Worm (Caenorhabditis elegans) whole organism, L2 larva: ENCODE measurements around the gene nfu-1.

ENCODE experiments used
- C34F6.9 ChIP-seq: fragments of 150-350 bp; optimal IDR thresholded peaks from 2 replicates; lab custom pipeline; 2014; ENCODE audit warnings: missing biosample characterization, missing genetic modification characterization
- F13H6.1 ChIP-seq: sonication (generic microtip); optimal IDR thresholded peaks from 2 replicates; lab custom pipeline; 2016; ENCODE audit warnings: missing genetic modification characterization, missing compliant biosample characterization
- R02D3.7 ChIP-seq: fragments of 150-350 bp; optimal IDR thresholded peaks from 2 replicates; lab custom pipeline; 2014; ENCODE audit warnings: missing biosample characterization, missing genetic modification characterization
- alr-1 ChIP-seq: fragments of 150-350 bp; optimal IDR thresholded peaks from 2 replicates; lab custom pipeline; 2014; ENCODE audit warnings: missing biosample characterization, missing genetic modification characterization
- blmp-1 ChIP-seq: sonication (generic microtip); optimal IDR thresholded peaks from 2 replicates; lab custom pipeline; 2017; ENCODE audit warnings: missing genetic modification characterization, mild to moderate bottlenecking, missing compliant biosample characterization, antibody characterized with exemption, moderate library complexity; ENCODE audit not compliant: insufficient read depth
- crh-2 ChIP-seq: sonication (generic microtip); optimal IDR thresholded peaks from 2 replicates; lab custom pipeline; 2017; ENCODE audit warnings: missing biosample characterization, missing genetic modification characterization
- dmd-4 ChIP-seq: sonication (generic microtip); optimal IDR thresholded peaks from 2 replicates; lab custom pipeline; 2017; ENCODE audit warnings: missing biosample characterization, missing genetic modification characterization
- egl-27 ChIP-seq: sonication (generic microtip); optimal IDR thresholded peaks from 3 replicates; lab custom pipeline; 2017; ENCODE audit warnings: missing biosample characterization, missing genetic modification reagents, missing genetic modification characterization
- fos-1 ChIP-seq: fragments of 150-350 bp; optimal IDR thresholded peaks from 2 replicates; lab custom pipeline; 2014; ENCODE audit warnings: missing biosample characterization, missing genetic modification characterization
- lin-13 ChIP-seq: fragments of 150-350 bp; optimal IDR thresholded peaks from 2 replicates; lab custom pipeline; 2014; ENCODE audit warnings: missing biosample characterization, missing genetic modification reagents, missing genetic modification characterization
- lin-39 ChIP-seq: fragments of 150-350 bp; optimal IDR thresholded peaks from 2 replicates; lab custom pipeline; 2014; ENCODE audit warnings: missing biosample characterization, missing genetic modification reagents, missing genetic modification characterization
- lsy-2 ChIP-seq, 2 experiments: fragments of 150-350 bp in 1 of 2; sonication (generic microtip) in 1 of 2; optimal IDR thresholded peaks; 2 replicates each; lab custom pipeline; 2014 to 2017; ENCODE audit warnings: missing biosample characterization in 2 of 2, missing genetic modification characterization in 2 of 2
- mbf-1 ChIP-seq: sonication (generic microtip); optimal IDR thresholded peaks from 2 replicates; lab custom pipeline; 2017; ENCODE audit warnings: missing biosample characterization, missing genetic modification characterization
- nhr-10 ChIP-seq: sonication (generic microtip); optimal IDR thresholded peaks from 2 replicates; lab custom pipeline; 2017; ENCODE audit warnings: missing biosample characterization, missing genetic modification characterization
- nhr-11 ChIP-seq: fragments of 150-350 bp; optimal IDR thresholded peaks from 2 replicates; lab custom pipeline; 2014; ENCODE audit warnings: missing biosample characterization, missing genetic modification characterization
- nhr-12 ChIP-seq: fragments of 150-350 bp; optimal IDR thresholded peaks from 2 replicates; lab custom pipeline; 2014; ENCODE audit warnings: missing biosample characterization, missing genetic modification characterization
- nhr-129 ChIP-seq: fragments of 150-350 bp; optimal IDR thresholded peaks from 2 replicates; lab custom pipeline; 2014; ENCODE audit warnings: missing biosample characterization, missing genetic modification characterization
- nhr-23 ChIP-seq: fragments of 150-350 bp; optimal IDR thresholded peaks from 2 replicates; lab custom pipeline; 2014; ENCODE audit warnings: missing biosample characterization, missing genetic modification reagents, missing genetic modification characterization
- nhr-25 ChIP-seq: fragments of 150-350 bp; sonication (generic microtip); optimal IDR thresholded peaks from 3 replicates; lab custom pipeline; 2014; ENCODE audit warnings: missing biosample characterization, missing genetic modification characterization
- nhr-77 ChIP-seq: fragments of 150-350 bp; optimal IDR thresholded peaks from 2 replicates; lab custom pipeline; 2014; ENCODE audit warnings: missing biosample characterization, missing genetic modification characterization
- sem-4 ChIP-seq: fragments of 150-350 bp; optimal IDR thresholded peaks from 2 replicates; lab custom pipeline; 2014; ENCODE audit warnings: missing biosample characterization, missing genetic modification reagents, missing genetic modification characterization
- skn-1 ChIP-seq: sonication (generic microtip); optimal IDR thresholded peaks from 2 replicates; lab custom pipeline; 2017; ENCODE audit warnings: missing biosample characterization, missing genetic modification characterization
- sma-3 ChIP-seq: sonication (generic microtip); optimal IDR thresholded peaks from 2 replicates; lab custom pipeline; 2016; ENCODE audit warnings: missing genetic modification reagents, missing genetic modification characterization, missing compliant biosample characterization
- sma-9 ChIP-seq, 2 experiments: fragments of 150-350 bp in 1 of 2; sonication (generic microtip) in 1 of 2; optimal IDR thresholded peaks; 2 replicates each; lab custom pipeline; 2014 to 2016; ENCODE audit warnings: missing genetic modification characterization in 2 of 2, mild to moderate bottlenecking in 1 of 2, missing biosample characterization in 1 of 2, missing compliant biosample characterization in 1 of 2, missing genetic modification reagents in 1 of 2, moderate library complexity in 1 of 2
- unc-55 ChIP-seq: fragments of 150-350 bp; sonication (generic microtip); optimal IDR thresholded peaks from 3 replicates; lab custom pipeline; 2014; ENCODE audit warnings: missing biosample characterization, missing genetic modification reagents, missing genetic modification characterization
- zag-1 ChIP-seq: fragments of 150-350 bp; optimal IDR thresholded peaks from 2 replicates; lab custom pipeline; 2014; ENCODE audit warnings: missing biosample characterization, missing genetic modification characterization
- ztf-1 ChIP-seq: fragments of 200-800 bp; sonication (Bioruptor generic); conservative IDR thresholded peaks from 2 replicates; pipeline ENCODE4 v1.3.6; 2022; ENCODE audit warnings: missing genetic modification characterization, missing compliant biosample characterization
- ztf-11 ChIP-seq: sonication (generic microtip); optimal IDR thresholded peaks from 2 replicates; lab custom pipeline; 2017; ENCODE audit warnings: missing biosample characterization, missing genetic modification characterization

The nfu-1 gene

DNA sequence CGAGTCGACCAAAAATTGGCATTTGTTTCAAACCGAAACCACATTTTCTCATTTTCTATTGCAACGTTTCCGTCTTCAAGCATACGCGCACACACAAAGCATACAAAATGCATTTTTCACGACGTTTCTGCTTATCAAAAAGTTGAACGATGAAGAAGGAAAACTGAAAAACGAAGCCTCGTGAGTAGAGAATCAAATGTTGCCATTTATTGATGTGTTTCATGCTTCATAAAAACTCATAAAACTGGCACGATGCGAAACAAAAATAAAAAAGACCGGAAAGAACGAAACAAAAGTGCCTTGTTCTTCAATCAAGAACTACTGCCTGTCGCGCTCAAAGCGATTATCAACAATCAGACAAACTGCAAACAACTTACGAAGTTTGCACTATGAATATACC is 33.2 kb downstream of the nfu-1 start:
- no peak for TF ChIP-seq skn-1 (tag; lab: Kevin White, UChicago)
- no peak for TF ChIP-seq ztf-11 (tag; lab: Kevin White, UChicago)
- TF ChIP-seq fos-1 (tag; lab: Kevin White, UChicago): peak; percentile 71
- TF ChIP-seq alr-1 (tag; lab: Kevin White, UChicago): no peak

ce11 chrIV:10421256-10421655 is 34.0 kb downstream of the nfu-1 start:
- TF ChIP-seq nhr-12 (tag; lab: Kevin White, UChicago) (no peak), blmp-1 (tag; lab: Kevin White, UChicago) (peak; percentile 41), nhr-10 (tag; lab: Kevin White, UChicago) (no peak), nhr-129 (tag; lab: Kevin White, UChicago) (peak; percentile 18)

DNA sequence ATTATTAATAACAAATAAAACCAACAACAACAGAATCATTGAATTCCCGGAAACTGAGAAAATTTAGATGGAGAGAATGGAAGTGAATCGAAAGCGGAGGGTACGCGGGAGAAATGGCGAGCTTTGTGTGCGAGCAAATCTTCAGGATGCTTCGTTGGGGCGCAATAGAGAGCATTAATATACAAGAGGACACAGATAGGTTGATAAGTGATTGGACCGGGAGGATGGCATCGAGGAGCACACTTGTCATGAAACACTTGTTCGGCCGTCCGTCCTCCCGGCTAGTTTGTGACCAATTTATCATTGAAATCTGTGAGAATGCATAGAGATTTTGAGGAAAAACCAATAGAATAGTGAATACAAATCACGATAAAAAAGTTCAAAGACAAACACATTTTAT is 35.0 kb downstream of the nfu-1 start:
- TF ChIP-seq F13H6.1 (tag; lab: Kevin White, UChicago) (peak; percentile 38), lin-39 (tag; lab: Kevin White, UChicago) (no peak)

- TF ChIP-seq nhr-77: no peak
Measured at ce11 chrIV:10424535-10424934, 37.3 kb downstream of the nfu-1 start, which contains the start of gene F13B12.1. F13B12.1 (minus strand) TSS chrIV:10424635.

DNA sequence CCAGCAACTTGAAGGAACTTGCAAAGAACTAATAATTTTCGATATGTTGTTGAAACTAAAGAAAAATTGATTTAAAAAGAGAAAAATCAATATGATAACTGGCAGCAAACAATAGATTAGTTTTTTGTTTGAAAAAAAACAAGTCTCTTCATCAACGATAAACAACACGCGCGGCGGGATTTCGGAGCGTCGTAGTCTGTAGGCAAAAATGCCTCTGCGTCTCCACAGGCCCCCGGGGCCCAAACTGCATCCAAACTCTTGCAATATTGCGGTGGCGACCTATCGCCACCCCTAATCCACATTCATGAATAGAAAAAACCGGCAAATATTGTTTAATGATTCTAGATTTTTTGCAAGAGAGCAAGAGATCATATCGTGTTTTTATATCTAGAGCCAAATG is 37.9 kb downstream of the nfu-1 start:
- TF ChIP-seq skn-1 (tag; lab: Kevin White, UChicago): no peak
- TF ChIP-seq lin-13 (GFP tag; lab: Kevin White, UChicago): no peak
- peak; percentile 37 for TF ChIP-seq C34F6.9 (tag; lab: Kevin White, UChicago)
- TF ChIP-seq mbf-1 (tag; lab: Kevin White, UChicago): no peak
- TF ChIP-seq nhr-11 (tag; lab: Kevin White, UChicago): no peak
- no peak for TF ChIP-seq R02D3.7 (tag; lab: Kevin White, UChicago)
- TF ChIP-seq sma-9 (GFP tag; optimal IDR thresholded peaks at IDR 0.05; lab: Kevin White, UChicago): no peak
- no peak for TF ChIP-seq sma-9 (tag; optimal IDR thresholded peaks at IDR 0.05; lab: Kevin White, UChicago)
- peak; percentile 24 for TF ChIP-seq F13H6.1 (tag; lab: Kevin White, UChicago)
- no peak for TF ChIP-seq sem-4
- TF ChIP-seq nhr-129 (tag; lab: Kevin White, UChicago): peak; percentile 24
- peak; percentile 6 for TF ChIP-seq crh-2 (tag; lab: Kevin White, UChicago)
- no peak for TF ChIP-seq ztf-1
- no peak for TF ChIP-seq nhr-25 (tag; lab: Kevin White, UChicago)
- TF ChIP-seq egl-27: no peak
- peak in 1 of 2 experiments; percentile 53 for TF ChIP-seq lsy-2 (tag; optimal IDR thresholded peaks at IDR 0.05; lab: Kevin White, UChicago)
- TF ChIP-seq unc-55: peak; percentile 47
- TF ChIP-seq fos-1 (tag; lab: Kevin White, UChicago): peak; percentile 21
- TF ChIP-seq zag-1 (tag; lab: Kevin White, UChicago): no peak
- TF ChIP-seq nhr-23 (tag; lab: Kevin White, UChicago): no peak
- TF ChIP-seq dmd-4 (tag; lab: Kevin White, UChicago): no peak
- no peak for TF ChIP-seq sma-3
- TF ChIP-seq, all 48 proteins: peak for 7

DNA sequence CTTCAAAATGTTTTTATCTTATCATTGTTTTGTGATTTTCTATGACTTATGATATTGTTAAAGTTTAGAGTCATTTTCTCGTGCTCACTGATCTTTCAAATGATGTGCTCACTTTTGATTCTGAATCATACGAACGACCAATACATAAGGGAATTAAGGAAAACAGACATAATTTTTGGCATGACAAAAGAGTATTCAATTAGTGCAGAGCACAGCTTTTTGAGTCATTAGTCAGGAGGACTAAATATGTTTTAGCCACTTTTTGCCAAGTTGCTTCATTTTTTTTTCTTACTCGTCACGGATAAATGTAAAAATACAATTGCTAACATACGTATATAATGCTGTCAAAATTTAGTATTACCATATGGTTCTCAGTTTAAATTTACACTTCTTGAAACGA is 41.9 kb downstream of the nfu-1 start, which contains the start of gene F13B12.2:
F13B12.2 (minus strand) TSS at position 2 of the 400 bp plus-strand sequence.
- TF ChIP-seq skn-1 (tag; lab: Kevin White, UChicago): peak; percentile 5
- TF ChIP-seq C34F6.9 (tag; lab: Kevin White, UChicago): no peak
- TF ChIP-seq fos-1 (tag; lab: Kevin White, UChicago): peak; percentile 32

ce11 chrIV:10430507-10430906 is 43.3 kb downstream of the nfu-1 start:
- TF ChIP-seq sma-3: no peak
- TF ChIP-seq ztf-1: no peak
- no peak for TF ChIP-seq R02D3.7 (tag; lab: Kevin White, UChicago)
- TF ChIP-seq unc-55: no peak
